Fruit fly (Drosophila melanogaster): ENCODE results near the gene CG5984.

The CG5984 gene

dm6 chr3R:27263434-27264215 lies 15.8 kb upstream of the CG5984 start, which contains the start of gene woc (continued):
- peak; percentile 78 for TF ChIP-seq Dll (GFP tag; IDR thresholded peaks at IDR 0.05; ENCODE audit: partially characterized antibody)
- TF ChIP-seq Elba2 (GFP tag; optimal IDR thresholded peaks at IDR 0.05): peak; percentile 98
- no peak for TF ChIP-seq dmrt11E (tag; optimal IDR thresholded peaks at IDR 0.05)
- TF ChIP-seq Kr (GFP tag; optimal IDR thresholded peaks at IDR 0.05): no peak
- TF ChIP-seq TFAM (GFP tag; optimal IDR thresholded peaks at IDR 0.05): no peak
- TF ChIP-seq CG17568 (GFP tag; optimal IDR thresholded peaks at IDR 0.05): no peak
- no peak for TF ChIP-seq GATAe (GFP tag; conservative IDR thresholded peaks at IDR 0.05)
- no peak for TF ChIP-seq Fer3 (tag; optimal IDR thresholded peaks at IDR 0.05)
- no peak for TF ChIP-seq luna (GFP tag; optimal IDR thresholded peaks at IDR 0.05)
- peak; percentile 88 for TF ChIP-seq CG34224 (GFP tag; IDR thresholded peaks at IDR 0.05; ENCODE audit: partially characterized antibody)
- peak; percentile 68 for TF ChIP-seq Dbx (GFP tag; IDR thresholded peaks at IDR 0.05)
- peak; percentile 96 for TF ChIP-seq CG34422 (GFP tag; IDR thresholded peaks at IDR 0.05)
- peak; percentile 86 for TF ChIP-seq Sin3A (optimal IDR thresholded peaks at IDR 0.05)
- peak; percentile 95 for TF ChIP-seq Ets65A (GFP tag)
- TF ChIP-seq vfl (GFP tag; optimal IDR thresholded peaks at IDR 0.05): peak; percentile 52
- peak; percentile 78 for TF ChIP-seq CG32767 (GFP tag; IDR thresholded peaks at IDR 0.05)
- no peak for TF ChIP-seq fd64A (GFP tag; optimal IDR thresholded peaks at IDR 0.05)
- no peak for TF ChIP-seq CG2712 (tag; optimal IDR thresholded peaks at IDR 0.05)
- TF ChIP-seq nom (GFP tag; optimal IDR thresholded peaks at IDR 0.05): peak; percentile 88
- TF ChIP-seq CG11560 (tag; IDR thresholded peaks at IDR 0.05): no peak
- TF ChIP-seq D19B (GFP tag; optimal IDR thresholded peaks at IDR 0.05): no peak
- TF ChIP-seq CG6254 (GFP tag; optimal IDR thresholded peaks at IDR 0.05): no peak
- TF ChIP-seq CG10366 (GFP tag; IDR thresholded peaks at IDR 0.05): peak; percentile 20; the same call in 1 of the 2 replicates
- peak; percentile 60 for TF ChIP-seq ind (GFP tag; optimal IDR thresholded peaks at IDR 0.05)
- TF ChIP-seq CG10321 (GFP tag; IDR thresholded peaks at IDR 0.05): no peak
- TF ChIP-seq sr (GFP tag; IDR thresholded peaks at IDR 0.05): peak; percentile 59; the same call in 1 of the 3 replicates
- TF ChIP-seq CG15696 (tag; optimal IDR thresholded peaks at IDR 0.05): no peak
- no peak for TF ChIP-seq CG31441 (GFP tag; IDR thresholded peaks at IDR 0.05)
- peak; percentile 72 for TF ChIP-seq maf-S (GFP tag; optimal IDR thresholded peaks at IDR 0.05)
- TF ChIP-seq Blimp-1 (GFP tag; optimal IDR thresholded peaks at IDR 0.05): no peak
- TF ChIP-seq Chrac-16 (GFP tag; optimal IDR thresholded peaks at IDR 0.05): peak; percentile 9
- peak; percentile 35 for TF ChIP-seq h (optimal IDR thresholded peaks at IDR 0.05)
- TF ChIP-seq CG11696 (GFP tag; IDR thresholded peaks at IDR 0.05): peak; percentile 26; the same call in 1 of the 2 replicates
- TF ChIP-seq Rx (GFP tag; IDR thresholded peaks at IDR 0.05): peak; percentile 14; the same call in 1 of the 2 replicates
- no peak for TF ChIP-seq CG10147 (GFP tag; optimal IDR thresholded peaks at IDR 0.05)
- no peak for TF ChIP-seq Asciz (GFP tag; optimal IDR thresholded peaks at IDR 0.05)
- no peak for TF ChIP-seq CG12219 (GFP tag; optimal IDR thresholded peaks at IDR 0.05)
- no peak for TF ChIP-seq Neu2 (GFP tag; optimal IDR thresholded peaks at IDR 0.05; ENCODE audit: borderline replicate concordance)
- TF ChIP-seq CG4328 (GFP tag; optimal IDR thresholded peaks at IDR 0.05): no peak
- peak; percentile 50 for TF ChIP-seq Ptx1 (GFP tag; IDR thresholded peaks at IDR 0.05)
- peak; percentile 30 for TF ChIP-seq CG10979 (tag; optimal IDR thresholded peaks at IDR 0.05)
- TF ChIP-seq CG17829 (tag; optimal IDR thresholded peaks at IDR 0.05): no peak
- peak; percentile 46 for TF ChIP-seq CG13624 (GFP tag; optimal IDR thresholded peaks at IDR 0.05)
- TF ChIP-seq D19A (tag; optimal IDR thresholded peaks at IDR 0.05): no peak
- TF ChIP-seq CG9876 (GFP tag; optimal IDR thresholded peaks at IDR 0.05): no peak
- TF ChIP-seq HLHmδ (GFP tag; optimal IDR thresholded peaks at IDR 0.05): peak; percentile 14
- peak; percentile 77 for TF ChIP-seq mld (GFP tag; IDR thresholded peaks at IDR 0.05; ENCODE audit: partially characterized antibody)
- TF ChIP-seq CG32532 (GFP tag; IDR thresholded peaks at IDR 0.05): peak; percentile 68; the same call in 1 of the 2 replicates
- TF ChIP-seq CG13287 (GFP tag; IDR thresholded peaks at IDR 0.05; ENCODE audit: partially characterized antibody): peak; percentile 87
- no peak for TF ChIP-seq CG12769 (tag; optimal IDR thresholded peaks at IDR 0.05)
